Fruit fly (Drosophila melanogaster): ENCODE measurements around the gene Jarid2.

Jarid2 gene

DNA sequence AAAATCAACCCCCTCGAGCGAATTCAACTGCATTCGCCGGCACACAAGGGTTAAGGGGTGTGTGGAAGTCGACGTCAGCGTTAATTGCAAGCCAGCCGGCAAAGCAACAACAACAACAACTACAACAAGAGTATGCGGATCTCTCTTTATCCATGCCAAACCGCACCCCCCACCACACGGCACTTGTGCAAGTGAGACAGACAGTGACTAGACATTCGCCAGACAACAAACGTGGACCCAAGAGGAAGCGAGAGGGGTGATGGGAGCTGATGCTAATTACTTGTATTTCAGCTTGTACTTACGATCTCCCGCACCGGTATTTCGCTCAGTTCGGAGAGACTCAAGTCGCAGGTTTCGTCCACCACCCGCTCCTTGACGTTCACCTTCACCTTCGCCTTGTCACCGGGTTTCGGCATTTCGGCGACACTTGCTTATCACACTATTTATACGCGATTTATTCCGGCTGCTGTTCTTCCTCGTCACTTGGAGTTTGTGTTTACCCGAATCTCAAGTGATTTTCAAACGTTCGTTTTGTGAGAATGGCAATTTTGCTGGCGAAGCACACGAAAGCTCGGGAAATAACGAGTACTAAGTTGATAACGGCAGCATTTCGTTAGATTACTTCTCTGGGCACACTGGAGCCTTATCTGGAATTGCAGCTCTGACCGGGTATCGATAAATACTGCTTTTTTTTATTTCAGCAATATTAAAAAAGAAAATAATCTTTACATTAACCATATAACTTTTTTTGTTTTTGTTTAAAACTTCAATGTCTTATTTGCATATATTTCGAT lies 32.4 kb downstream of the Jarid2 start, which contains the start of gene CG3408 (continued):
- TF ChIP-seq Myc (optimal IDR thresholded peaks at IDR 0.05) (peak; percentile 18), usp (GFP tag; optimal IDR thresholded peaks at IDR 0.05) (no peak)

DNA sequence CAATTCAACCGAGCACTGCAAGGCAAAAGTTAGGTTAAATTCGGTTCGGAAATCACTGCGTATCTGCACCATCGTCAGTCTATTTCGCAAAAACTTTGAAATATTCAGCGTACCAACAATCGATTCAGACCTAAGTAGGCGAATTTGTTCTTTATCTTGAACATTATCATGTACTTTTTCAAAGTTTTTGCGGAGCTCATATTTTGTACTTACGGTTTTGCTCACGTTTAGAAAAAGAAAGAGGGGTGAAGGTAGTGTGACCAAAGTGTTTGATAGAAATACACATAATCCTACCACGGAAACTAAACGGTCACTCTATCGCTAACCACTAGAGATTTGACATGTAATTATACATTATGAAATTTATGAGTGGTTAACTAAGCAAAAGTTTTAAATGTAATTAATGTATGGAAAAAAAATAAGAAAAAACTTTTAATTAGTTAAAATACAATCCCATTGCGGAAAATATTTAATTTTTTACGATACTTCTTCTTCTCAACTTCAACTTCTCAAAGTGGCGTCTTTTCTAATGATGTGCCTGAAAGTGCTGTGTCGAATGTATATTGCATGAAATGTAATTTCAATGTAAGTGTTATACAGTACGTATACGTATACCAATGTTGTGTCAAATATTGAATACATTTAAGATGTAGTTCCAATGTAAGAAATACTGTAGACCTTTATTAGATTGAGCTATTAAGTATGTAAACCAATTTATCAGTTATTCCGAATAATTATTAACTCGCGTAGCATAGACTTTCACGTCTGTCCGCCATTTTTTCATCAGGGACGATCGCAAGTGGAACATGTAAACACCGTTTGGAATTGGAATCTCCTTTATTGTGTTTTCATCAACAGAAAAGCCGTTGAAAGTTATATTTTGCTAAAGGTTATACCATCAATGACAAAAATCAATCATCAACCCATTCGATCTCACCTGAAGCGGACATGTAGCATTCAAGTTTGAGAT lies 34.7 kb downstream of the Jarid2 start, which contains the start of gene RpS9:
RpS9 (minus strand) TSS at position 245 of the 970 bp plus-strand sequence.
- TF ChIP-seq sv (GFP tag; optimal IDR thresholded peaks at IDR 0.05): no peak
- no peak for TF ChIP-seq dmrt93B (GFP tag; optimal IDR thresholded peaks at IDR 0.05)
- peak; percentile 25 for TF ChIP-seq Jra (GFP tag; optimal IDR thresholded peaks at IDR 0.05)
- TF ChIP-seq dsf (GFP tag; optimal IDR thresholded peaks at IDR 0.05; ENCODE audit: borderline replicate concordance): no peak
- TF ChIP-seq psq (GFP tag; optimal IDR thresholded peaks at IDR 0.05): no peak
- TF ChIP-seq GATAd (GFP tag; optimal IDR thresholded peaks at IDR 0.05): no peak
- TF ChIP-seq CG9705 (GFP tag; optimal IDR thresholded peaks at IDR 0.05): no peak
- TF ChIP-seq rgr (GFP tag; optimal IDR thresholded peaks at IDR 0.05): peak; percentile 33
- TF ChIP-seq Mio (GFP tag; optimal IDR thresholded peaks at IDR 0.05): no peak
- TF ChIP-seq h (GFP tag; optimal IDR thresholded peaks at IDR 0.05): peak; percentile 31
- peak; percentile 27 for TF ChIP-seq Hnf4 (GFP tag; optimal IDR thresholded peaks at IDR 0.05)
- no peak for TF ChIP-seq sage (GFP tag; optimal IDR thresholded peaks at IDR 0.05)
- no peak for TF ChIP-seq Vsx2 (GFP tag; optimal IDR thresholded peaks at IDR 0.05; ENCODE audit: partially characterized antibody)
- no peak for TF ChIP-seq pan (optimal IDR thresholded peaks at IDR 0.05)
- TF ChIP-seq Rel (GFP tag; optimal IDR thresholded peaks at IDR 0.05): no peak
- peak; percentile 48 for TF ChIP-seq Rel (tag; optimal IDR thresholded peaks at IDR 0.05)
- no peak for TF ChIP-seq ey (GFP tag; optimal IDR thresholded peaks at IDR 0.05)
- no peak for TF ChIP-seq N (GFP tag; optimal IDR thresholded peaks at IDR 0.05)
- TF ChIP-seq OdsH (GFP tag; optimal IDR thresholded peaks at IDR 0.05): peak; percentile 14
- TF ChIP-seq dl (GFP tag; optimal IDR thresholded peaks at IDR 0.05; ENCODE audit: insufficient read depth in 1 of 2, partially characterized antibody in 2 of 2): no peak
- TF ChIP-seq tai (GFP tag; optimal IDR thresholded peaks at IDR 0.05): peak; percentile 39
- TF ChIP-seq Myc (optimal IDR thresholded peaks at IDR 0.05): peak; percentile 7
- peak; percentile 69 for TF ChIP-seq brk (GFP tag; optimal IDR thresholded peaks at IDR 0.05)
- peak in 1 of 2 experiments; percentile 33 for TF ChIP-seq foxo (GFP tag; optimal IDR thresholded peaks at IDR 0.05)
- no peak for TF ChIP-seq Hr78 (GFP tag; optimal IDR thresholded peaks at IDR 0.05)
- no peak for TF ChIP-seq Dfd (GFP tag; optimal IDR thresholded peaks at IDR 0.05)
- TF ChIP-seq lola (GFP tag; optimal IDR thresholded peaks at IDR 0.05): no peak
- TF ChIP-seq Sp1 (GFP tag; optimal IDR thresholded peaks at IDR 0.05): peak; percentile 72
- TF ChIP-seq fru (GFP tag; optimal IDR thresholded peaks at IDR 0.05): no peak
- TF ChIP-seq usp (GFP tag; optimal IDR thresholded peaks at IDR 0.05): no peak
- TF ChIP-seq Hr83 (GFP tag; optimal IDR thresholded peaks at IDR 0.05; ENCODE audit: poor library complexity, severe bottlenecking): no peak
- TF ChIP-seq HLH106 (tag; optimal IDR thresholded peaks at IDR 0.05): peak; percentile 8
- peak; percentile 6 for TF ChIP-seq br (GFP tag; optimal IDR thresholded peaks at IDR 0.05)
- TF ChIP-seq Dif (GFP tag; optimal IDR thresholded peaks at IDR 0.05; ENCODE audit: partially characterized antibody): no peak
- no peak for TF ChIP-seq CrebA (GFP tag; optimal IDR thresholded peaks at IDR 0.05; ENCODE audit: borderline replicate concordance)
- TF ChIP-seq CG32264 (GFP tag; optimal IDR thresholded peaks at IDR 0.05): no peak
- TF ChIP-seq jim (GFP tag; optimal IDR thresholded peaks at IDR 0.05): no peak
- no peak for TF ChIP-seq woc (GFP tag; optimal IDR thresholded peaks at IDR 0.05)
- TF ChIP-seq Abd-B (GFP tag; optimal IDR thresholded peaks at IDR 0.05): no peak
